Fruit fly (Drosophila melanogaster): ENCODE data around the gene CG4367.
A peak's percentile ranks its signal among the peaks of the same experiment; 100 is the strongest.

Gene CG4367

dm6 chr3R:20258799-20259405 is 45.9 kb downstream of the CG4367 start:
- TF ChIP-seq eve (GFP tag; optimal IDR thresholded peaks at IDR 0.05) (peak in 1 of 2 experiments; percentile 6), Hr39 (optimal IDR thresholded peaks at IDR 0.05) (no peak), Lim3 (GFP tag; IDR thresholded peaks at IDR 0.05) (no peak), CG13894 (tag; optimal IDR thresholded peaks at IDR 0.05) (peak; percentile 65), Pdp1 (GFP tag; optimal IDR thresholded peaks at IDR 0.05) (peak in 1 of 2 experiments; percentile 77), fru (optimal IDR thresholded peaks at IDR 0.05) (no peak), Sox102F (GFP tag; optimal IDR thresholded peaks at IDR 0.05) (no peak), Eip74EF (GFP tag; optimal IDR thresholded peaks at IDR 0.05) (peak in 1 of 2 experiments; percentile 2), CG8290 (GFP tag; optimal IDR thresholded peaks at IDR 0.05) (no peak), CG8290 (tag; optimal IDR thresholded peaks at IDR 0.05) (no peak), kni (GFP tag; optimal IDR thresholded peaks at IDR 0.05) (peak; percentile 71), CG14860 (GFP tag; IDR thresholded peaks at IDR 0.05; ENCODE audit: partially characterized antibody) (no peak), CG6689 (GFP tag; IDR thresholded peaks at IDR 0.05) (no peak), p53 (GFP tag; optimal IDR thresholded peaks at IDR 0.05) (no peak), chinmo (GFP tag; IDR thresholded peaks at IDR 0.05; ENCODE audit: partially characterized antibody) (0 out of 4 replicates have a peak, but pooled peaks have one; percentile 47), Six4 (GFP tag; optimal IDR thresholded peaks at IDR 0.05) (no peak), oc (tag; optimal IDR thresholded peaks at IDR 0.05) (peak; percentile 57), CG7271 (tag; optimal IDR thresholded peaks at IDR 0.05) (no peak), CG15514 (GFP tag; optimal IDR thresholded peaks at IDR 0.05) (no peak), CG1233 (GFP tag; optimal IDR thresholded peaks at IDR 0.05) (no peak), sd (tag; optimal IDR thresholded peaks at IDR 0.05) (peak; percentile 77), CG5953 (GFP tag; IDR thresholded peaks at IDR 0.05) (no peak), CG15269 (tag; optimal IDR thresholded peaks at IDR 0.05) (no peak), CG8359 (GFP tag; optimal IDR thresholded peaks at IDR 0.05; ENCODE audit: borderline replicate concordance) (no peak), abd-A (tag; optimal IDR thresholded peaks at IDR 0.05) (peak; percentile 71), Awh (GFP tag; IDR thresholded peaks at IDR 0.05) (0 out of 2 replicates have a peak, but pooled peaks have one; percentile 22), Dad (GFP tag; optimal IDR thresholded peaks at IDR 0.05) (no peak)

- no peak for TF ChIP-seq pan (optimal IDR thresholded peaks at IDR 0.05)
- TF ChIP-seq pan (GFP tag; optimal IDR thresholded peaks at IDR 0.05 in 1 of 2, IDR thresholded peaks at IDR 0.05 in 1 of 2): no peak
- peak; percentile 4 for TF ChIP-seq phol (tag; optimal IDR thresholded peaks at IDR 0.05)
- no peak for TF ChIP-seq Awh (GFP tag; IDR thresholded peaks at IDR 0.05)
- no peak for TF ChIP-seq eyg (GFP tag; optimal IDR thresholded peaks at IDR 0.05)
- no peak for TF ChIP-seq CG13775 (GFP tag; optimal IDR thresholded peaks at IDR 0.05)
- TF ChIP-seq kay (GFP tag; optimal IDR thresholded peaks at IDR 0.05): no peak
- no peak for TF ChIP-seq ham (GFP tag; IDR thresholded peaks at IDR 0.05)
- TF ChIP-seq CG4328 (GFP tag; optimal IDR thresholded peaks at IDR 0.05): no peak
- peak in 1 of 3 experiments; percentile 3 for TF ChIP-seq lola (GFP tag; optimal IDR thresholded peaks at IDR 0.05)
- TF ChIP-seq schlank (tag; optimal IDR thresholded peaks at IDR 0.05): no peak
- TF ChIP-seq CG1024 (GFP tag; IDR thresholded peaks at IDR 0.05): no peak
- TF ChIP-seq dmrt11E (tag; optimal IDR thresholded peaks at IDR 0.05): peak; percentile 15
- no peak for TF ChIP-seq pfk (GFP tag; optimal IDR thresholded peaks at IDR 0.05)
- TF ChIP-seq fd96Cb (tag; optimal IDR thresholded peaks at IDR 0.05): peak; percentile 0
- no peak for TF ChIP-seq az2 (GFP tag; optimal IDR thresholded peaks at IDR 0.05)
- TF ChIP-seq hth (optimal IDR thresholded peaks at IDR 0.05): no peak
- no peak for TF ChIP-seq crp (GFP tag; optimal IDR thresholded peaks at IDR 0.05)
- no peak for TF ChIP-seq CG34224 (GFP tag; IDR thresholded peaks at IDR 0.05; ENCODE audit: partially characterized antibody)
- TF ChIP-seq CG6254 (GFP tag; optimal IDR thresholded peaks at IDR 0.05): no peak
- TF ChIP-seq CG11085 (GFP tag; IDR thresholded peaks at IDR 0.05): no peak
- no peak for TF ChIP-seq Dbx (GFP tag; IDR thresholded peaks at IDR 0.05)
- no peak for TF ChIP-seq CG3995 (GFP tag; optimal IDR thresholded peaks at IDR 0.05)
- peak; percentile 9 for TF ChIP-seq CG18262 (tag; optimal IDR thresholded peaks at IDR 0.05)
- peak; percentile 9 for TF ChIP-seq CG10979 (tag; optimal IDR thresholded peaks at IDR 0.05)
Observed at dm6 chr3R:20257937-20258334, 46.8 kb downstream of the CG4367 start.
